Fruit fly (Drosophila melanogaster): ENCODE results near the gene HtrA2.
A peak's percentile ranks its signal among the peaks of the same experiment; 100 is the strongest.

DNA sequence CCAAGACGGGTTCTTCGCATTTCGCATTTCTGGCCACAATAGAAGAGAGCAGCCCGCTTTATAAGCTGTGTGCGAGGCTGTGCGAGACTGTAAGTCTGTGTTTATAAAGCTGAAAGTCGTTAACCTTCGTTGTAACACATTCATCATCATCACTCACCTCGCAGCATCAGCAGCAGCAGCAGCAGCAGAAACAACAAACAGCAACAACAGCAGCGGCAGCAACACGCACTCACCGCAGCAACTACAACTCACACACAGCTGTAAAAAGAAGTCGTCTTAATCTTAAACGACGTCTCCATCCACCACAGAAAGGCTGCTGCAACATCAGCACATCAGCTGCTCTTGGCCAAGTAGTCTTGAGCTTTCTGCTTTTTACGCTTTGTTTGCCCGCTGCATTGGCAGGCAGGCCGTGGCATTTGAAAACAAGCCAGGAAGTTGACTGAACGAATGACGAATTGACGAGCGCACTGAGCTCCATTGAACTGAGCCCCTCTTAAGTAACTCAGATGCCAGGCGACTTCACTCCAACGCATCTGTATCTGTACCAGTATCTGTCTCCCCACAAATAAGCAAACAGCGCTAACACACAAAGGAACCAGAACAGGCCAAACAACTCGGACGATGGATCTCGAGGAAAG lies 42.7 kb downstream of the HtrA2 start:
- TF ChIP-seq rn (GFP tag; IDR thresholded peaks at IDR 0.05) (no peak), CG9948 (tag; optimal IDR thresholded peaks at IDR 0.05) (no peak), EcR (GFP tag; optimal IDR thresholded peaks at IDR 0.05) (peak; percentile 78), CG4496 (GFP tag; IDR thresholded peaks at IDR 0.05) (no peak), fd96Ca (GFP tag; IDR thresholded peaks at IDR 0.05) (no peak), CG17806 (tag; optimal IDR thresholded peaks at IDR 0.05) (no peak), Snoo (tag; optimal IDR thresholded peaks at IDR 0.05) (no peak)

Data from whole organism, pupa.